Worm (Caenorhabditis elegans): Measurements from ENCODE around the gene str-7.

ce11 chrV:16057010-16057463, 42.3 kb downstream of the str-7 start, which contains the start of gene F14H3.5:
- no peak for TF ChIP-seq fkh-4 (tag; optimal IDR thresholded peaks at IDR 0.05; ENCODE audit: borderline replicate concordance)
- no peak for TF ChIP-seq ceh-90 (tag; optimal IDR thresholded peaks at IDR 0.05)
- no peak for TF ChIP-seq pqm-1 (tag; optimal IDR thresholded peaks at IDR 0.05)
- no peak for TF ChIP-seq lsy-2 (tag; optimal IDR thresholded peaks at IDR 0.05)
